Fruit fly (Drosophila melanogaster) whole organism, embryonic: Measurements from ENCODE around the gene EAChm.

Source experiments
- Adf1 ChIP-seq: fragments of 200-800 bp; sonication (Bioruptor generic); IDR thresholded peaks from 2 replicates; pipeline ENCODE4 v1.3.6; 2022; ENCODE audit warnings: missing biosample characterization, missing genetic modification characterization
- CG10543 ChIP-seq: fragments of 200-800 bp; sonication (Bioruptor generic); optimal IDR thresholded peaks from 3 replicates; lab custom pipeline; 2017; ENCODE audit warnings: missing biosample characterization, mild to moderate bottlenecking, missing genetic modification characterization, moderate library complexity
- CG11247 ChIP-seq: fragments of 200-800 bp; sonication (Bioruptor generic); IDR thresholded peaks from 2 replicates; pipeline ENCODE4 v1.3.6; 2022; ENCODE audit warnings: missing biosample characterization, missing genetic modification characterization
- CG11504 ChIP-seq: fragments of 200-800 bp; sonication (Bioruptor generic); optimal IDR thresholded peaks from 3 replicates; lab custom pipeline; 2019; ENCODE audit warnings: missing biosample characterization, mild to moderate bottlenecking, missing genetic modification characterization, moderate library complexity
- CG13624 ChIP-seq: fragments of 200-800 bp; sonication (Bioruptor generic); optimal IDR thresholded peaks from 2 replicates; lab custom pipeline; 2016; ENCODE audit warnings: missing biosample characterization, missing genetic modification characterization
- CG1603 ChIP-seq: fragments of 200-800 bp; sonication (Bioruptor generic); optimal IDR thresholded peaks from 2 replicates; lab custom pipeline; 2019; ENCODE audit warnings: missing biosample characterization, mild to moderate bottlenecking, missing genetic modification characterization, moderate library complexity
- CG2199 ChIP-seq: fragments of 200-800 bp; sonication (Bioruptor generic); IDR thresholded peaks from 3 replicates; pipeline ENCODE4 v1.3.6; 2022; ENCODE audit warnings: missing biosample characterization, missing genetic modification characterization
- CG2678 ChIP-seq: fragments of 200-800 bp; sonication (Bioruptor generic); optimal IDR thresholded peaks from 3 replicates; lab custom pipeline; 2019; ENCODE audit warnings: missing biosample characterization, mild to moderate bottlenecking, missing genetic modification characterization, moderate library complexity
- CG2712 ChIP-seq: fragments of 200-800 bp; optimal IDR thresholded peaks from 3 replicates; lab custom pipeline; 2019; ENCODE audit warnings: missing biosample characterization, mild to moderate bottlenecking, missing genetic modification characterization, moderate library complexity
- CG3163 ChIP-seq: fragments of 200-800 bp; sonication (Bioruptor generic); optimal IDR thresholded peaks from 3 replicates; lab custom pipeline; 2016; ENCODE audit warnings: missing biosample characterization, missing genetic modification characterization
- CG6854 ChIP-seq: fragments of 200-800 bp; sonication (Bioruptor generic); optimal IDR thresholded peaks from 3 replicates; lab custom pipeline; 2017; ENCODE audit warnings: missing biosample characterization, mild to moderate bottlenecking, missing genetic modification characterization
- CG9932 ChIP-seq: fragments of 200-800 bp; sonication (Bioruptor generic); IDR thresholded peaks from 2 replicates; pipeline ENCODE4 v1.3.6; 2022; ENCODE audit warnings: missing biosample characterization, missing genetic modification characterization
- E2f1 ChIP-seq: fragments of 200-800 bp; sonication (Bioruptor generic); IDR thresholded peaks from 2 replicates; pipeline ENCODE4 v1.3.6; 2022; ENCODE audit warnings: missing biosample characterization, missing genetic modification characterization
- Ets65A ChIP-seq: fragments of 200-800 bp; sonication (Bioruptor generic); peaks from one replicate; lab custom pipeline; 2016; ENCODE audit warnings: missing biosample characterization, missing genetic modification characterization
- Med ChIP-seq: fragments of 200-800 bp; sonication (Bioruptor generic); peaks from one replicate; lab custom pipeline; 2016; ENCODE audit warnings: missing biosample characterization, missing genetic modification characterization, mild to moderate bottlenecking, inconsistent platforms, moderate library complexity
- Pdp1 ChIP-seq, 2 experiments: fragments of 200-800 bp; sonication (Bioruptor generic); optimal IDR thresholded peaks; 3 replicates each; lab custom pipeline; 2016; ENCODE audit warnings: missing biosample characterization in 2 of 2, missing genetic modification characterization in 2 of 2, mild to moderate bottlenecking in 1 of 2, moderate library complexity in 1 of 2
- Sox102F ChIP-seq: fragments of 200-800 bp; sonication (Bioruptor generic); optimal IDR thresholded peaks from 2 replicates; lab custom pipeline; 2018; ENCODE audit warnings: missing biosample characterization, mild to moderate bottlenecking, missing genetic modification characterization, moderate library complexity
- Trl ChIP-seq, 3 experiments: fragments of >200 bp in 2 of 3; fragments of 200-800 bp in 1 of 3; sonication (Bioruptor generic) in 1 of 3; optimal IDR thresholded peaks; 2 replicates in 1 of 3; 3 replicates in 2 of 3; lab custom pipeline; 2016 to 2017; ENCODE audit warnings: missing biosample characterization in 1 of 3, missing genetic modification characterization in 1 of 3
- ab ChIP-seq: fragments of 200-800 bp; sonication (Bioruptor generic); optimal IDR thresholded peaks from 2 replicates; lab custom pipeline; 2016; ENCODE audit warnings: missing biosample characterization, missing genetic modification characterization
- abd-A ChIP-seq: fragments of 200-800 bp; sonication (Bioruptor generic); optimal IDR thresholded peaks from 3 replicates; lab custom pipeline; 2019; ENCODE audit warnings: missing biosample characterization, mild to moderate bottlenecking, missing genetic modification characterization, moderate library complexity
- bbx ChIP-seq: fragments of 200-800 bp; sonication (Bioruptor generic); IDR thresholded peaks from 2 replicates; pipeline ENCODE4 v1.3.6; 2022; ENCODE audit warnings: missing biosample characterization, missing genetic modification characterization; ENCODE audit not compliant: partially characterized antibody
- bsh ChIP-seq, 2 experiments: fragments of 200-800 bp; sonication (Bioruptor generic); optimal IDR thresholded peaks; 2 replicates each; lab custom pipeline; 2017 to 2018; ENCODE audit warnings: mild to moderate bottlenecking in 2 of 2, missing biosample characterization in 2 of 2, missing genetic modification characterization in 2 of 2, moderate library complexity in 1 of 2
- crol ChIP-seq: fragments of 200-800 bp; sonication (Bioruptor generic); IDR thresholded peaks from 2 replicates; pipeline ENCODE4 v1.3.6; 2022; ENCODE audit warnings: missing biosample characterization, missing genetic modification characterization
- dati ChIP-seq: fragments of 200-800 bp; sonication (Bioruptor generic); IDR thresholded peaks from 2 replicates; pipeline ENCODE4 v1.3.6; 2022; ENCODE audit warnings: missing biosample characterization, missing genetic modification characterization
- eyg ChIP-seq: fragments of 200-800 bp; sonication (Bioruptor generic); optimal IDR thresholded peaks from 3 replicates; lab custom pipeline; 2016; ENCODE audit warnings: missing biosample characterization, missing genetic modification characterization
- gfzf ChIP-seq: fragments of 200-800 bp; sonication (Bioruptor generic); optimal IDR thresholded peaks from 2 replicates; lab custom pipeline; 2016; ENCODE audit warnings: missing biosample characterization, mild to moderate bottlenecking, missing genetic modification characterization, moderate library complexity
- grau ChIP-seq: fragments of 200-800 bp; optimal IDR thresholded peaks from 3 replicates; lab custom pipeline; 2019; ENCODE audit warnings: missing biosample characterization, mild to moderate bottlenecking, missing genetic modification characterization, moderate library complexity
- gsb-n ChIP-seq: fragments of 200-800 bp; sonication (Bioruptor generic); optimal IDR thresholded peaks from 3 replicates; lab custom pipeline; 2018; ENCODE audit warnings: missing biosample characterization, mild to moderate bottlenecking, missing genetic modification characterization
- lab ChIP-seq: fragments of 200-800 bp; sonication (Bioruptor generic); optimal IDR thresholded peaks from 3 replicates; lab custom pipeline; 2017; ENCODE audit warnings: missing biosample characterization, missing genetic modification characterization, mild to moderate bottlenecking, moderate library complexity, missing genetic modification reagents
- lbe ChIP-seq: fragments of 200-800 bp; sonication (Bioruptor generic); optimal IDR thresholded peaks from 2 replicates; lab custom pipeline; 2016; ENCODE audit warnings: missing biosample characterization, mild to moderate bottlenecking, missing genetic modification characterization
- nau ChIP-seq: fragments of 200-800 bp; sonication (Bioruptor generic); optimal IDR thresholded peaks from 3 replicates; lab custom pipeline; 2017; ENCODE audit warnings: missing biosample characterization, mild to moderate bottlenecking, missing genetic modification characterization, missing genetic modification reagents
- nmo ChIP-seq: fragments of 200-800 bp; sonication (Bioruptor generic); optimal IDR thresholded peaks from 2 replicates; lab custom pipeline; 2018; ENCODE audit warnings: missing biosample characterization, mild to moderate bottlenecking, missing genetic modification characterization, moderate library complexity
- pros ChIP-seq: fragments of 200-800 bp; sonication (Bioruptor generic); optimal IDR thresholded peaks from 3 replicates; lab custom pipeline; 2019; ENCODE audit warnings: missing biosample characterization, mild to moderate bottlenecking, missing genetic modification characterization, moderate library complexity
- row ChIP-seq: fragments of 200-800 bp; sonication (Bioruptor generic); IDR thresholded peaks from 3 replicates; pipeline ENCODE4 v1.3.6; 2022; ENCODE audit warnings: missing biosample characterization, missing genetic modification characterization
- scrt ChIP-seq: fragments of 200-800 bp; sonication (Bioruptor generic); optimal IDR thresholded peaks from 2 replicates; lab custom pipeline; 2018; ENCODE audit warnings: missing biosample characterization, mild to moderate bottlenecking, missing genetic modification characterization, moderate library complexity
- sens ChIP-seq: fragments of 200-800 bp; sonication (Bioruptor generic); peaks from one replicate; lab custom pipeline; 2016; ENCODE audit warnings: missing biosample characterization, missing genetic modification characterization
- sr ChIP-seq: fragments of 200-800 bp; sonication (Bioruptor generic); IDR thresholded peaks from 3 replicates; pipeline ENCODE4 v1.3.6; 2022; ENCODE audit warnings: missing biosample characterization, missing genetic modification characterization
- stwl ChIP-seq: fragments of 200-800 bp; sonication (Bioruptor generic); optimal IDR thresholded peaks from 3 replicates; lab custom pipeline; 2018; ENCODE audit warnings: missing biosample characterization, mild to moderate bottlenecking, missing genetic modification characterization, moderate library complexity
- sug ChIP-seq: fragments of 200-800 bp; optimal IDR thresholded peaks from 2 replicates; lab custom pipeline; 2019; ENCODE audit warnings: missing biosample characterization, mild to moderate bottlenecking, missing genetic modification characterization, moderate library complexity
- vvl ChIP-seq: fragments of 200-800 bp; sonication (Bioruptor generic); IDR thresholded peaks from 2 replicates; pipeline ENCODE4 v1.3.6; 2022; ENCODE audit warnings: missing biosample characterization, missing genetic modification characterization
- zen ChIP-seq: fragments of 200-800 bp; sonication (Bioruptor generic); optimal IDR thresholded peaks from 3 replicates; lab custom pipeline; 2018; ENCODE audit warnings: missing biosample characterization, mild to moderate bottlenecking, missing genetic modification characterization, moderate library complexity

Gene EAChm

dm6 chr3L:15101639-15102413 lies 47.2 kb downstream of the EAChm start:
- TF ChIP-seq dati (no peak), bsh (GFP tag; optimal IDR thresholded peaks at IDR 0.05; lab: Kevin White, UChicago) (peak in 1 of 2 experiments; percentile 15), zen (tag; lab: Kevin White, UChicago) (peak; percentile 8), nau (peak; percentile 82), lbe (peak; percentile 42), CG2199 (0 out of 3 replicates have a peak, but pooled peaks have one; percentile 47), eyg (GFP tag; lab: Kevin White, UChicago) (peak; percentile 10), Med (peak; percentile 54), CG11247 (GFP tag; lab: Robert Waterston, UW) (0 out of 2 replicates have a peak, but pooled peaks have one; percentile 14), crol (GFP tag; lab: Robert Waterston, UW) (peak; percentile 80), CG3163 (GFP tag; lab: Kevin White, UChicago) (peak; percentile 28), gsb-n (tag; lab: Kevin White, UChicago) (peak; percentile 66), CG6854 (GFP tag; lab: Kevin White, UChicago) (peak; percentile 46), Ets65A (peak; percentile 74), sug (tag; lab: Kevin White, UChicago) (no peak), CG13624 (GFP tag; lab: Kevin White, UChicago) (no peak), vvl (GFP tag; lab: Robert Waterston, UW) (0 out of 2 replicates have a peak, but pooled peaks have one; percentile 6), grau (tag; lab: Kevin White, UChicago) (peak; percentile 76), CG9932 (no peak), gfzf (GFP tag; lab: Kevin White, UChicago) (no peak), E2f1 (GFP tag; lab: Robert Waterston, UW) (no peak), bbx (GFP tag; lab: Robert Waterston, UW) (peak; percentile 45; the same call in 1 of the 2 replicates), nmo (GFP tag; lab: Kevin White, UChicago) (peak; percentile 4), lab (GFP tag; lab: Kevin White, UChicago) (no peak), CG2678 (tag; lab: Kevin White, UChicago) (peak; percentile 24), ab (GFP tag; lab: Kevin White, UChicago) (no peak), Trl (optimal IDR thresholded peaks at IDR 0.05; lab: Kevin White, UChicago) (peak; percentile 14 to 38), Trl (GFP tag; optimal IDR thresholded peaks at IDR 0.05; lab: Kevin White, UChicago) (no peak), CG10543 (GFP tag; lab: Kevin White, UChicago) (peak; percentile 2), row (peak; percentile 25; the same call in 1 of the 3 replicates), Sox102F (peak; percentile 20), Pdp1 (GFP tag; optimal IDR thresholded peaks at IDR 0.05; lab: Kevin White, UChicago) (peak in 1 of 2 experiments; percentile 17), CG1603 (tag; lab: Kevin White, UChicago) (peak; percentile 2), CG2712 (peak; percentile 5), abd-A (peak; percentile 59), scrt (GFP tag; lab: Kevin White, UChicago) (peak; percentile 80), stwl (tag; lab: Kevin White, UChicago) (no peak), CG11504 (tag; lab: Kevin White, UChicago) (peak; percentile 23), Adf1 (GFP tag; lab: Robert Waterston, UW) (no peak; the same call in 1 of the 2 replicates), sr (0 out of 3 replicates have a peak, but pooled peaks have one; percentile 3), sens (GFP tag; lab: Kevin White, UChicago) (peak; percentile 45), pros (peak; percentile 20)
